Worm (Caenorhabditis elegans): ENCODE measurements around the gene Y71H2AM.29.
A peak's percentile ranks its signal among the peaks of the same experiment; 100 is the strongest.

DNA sequence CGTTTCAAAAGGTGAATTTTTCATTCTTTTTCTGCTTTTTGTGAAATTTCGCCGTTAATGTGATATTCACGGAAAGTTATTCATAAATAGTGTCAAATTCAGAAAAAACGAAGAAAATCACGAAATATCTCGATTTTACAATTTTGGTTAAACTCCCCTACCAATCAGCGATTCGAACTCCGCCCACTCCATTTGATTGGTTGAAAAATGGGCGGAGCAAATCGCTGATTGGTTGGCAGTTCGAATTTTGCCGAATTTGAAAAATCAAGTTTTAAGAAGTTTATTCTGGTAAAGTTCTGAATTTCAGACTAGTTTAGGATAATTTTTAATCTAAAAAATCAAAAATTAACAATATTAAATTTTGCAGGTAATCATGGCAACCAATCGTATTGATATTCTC is 32.1 kb downstream of the Y71H2AM.29 start:
- TF ChIP-seq nhr-11 (tag; optimal IDR thresholded peaks at IDR 0.05) (no peak), ref-2 (tag; optimal IDR thresholded peaks at IDR 0.05) (no peak), hlh-30 (tag; optimal IDR thresholded peaks at IDR 0.05; ENCODE audit: insufficient read depth) (no peak), lin-11 (tag; optimal IDR thresholded peaks at IDR 0.05) (no peak), nfya-1 (tag; optimal IDR thresholded peaks at IDR 0.05) (peak; percentile 90), eyg-1 (tag; optimal IDR thresholded peaks at IDR 0.05) (no peak), lim-6 (tag; optimal IDR thresholded peaks at IDR 0.05) (no peak), ama-1 (optimal IDR thresholded peaks at IDR 0.05) (no peak), elt-2 (tag; optimal IDR thresholded peaks at IDR 0.05) (no peak), fkh-10 (GFP tag; optimal IDR thresholded peaks at IDR 0.05) (no peak), ceh-30 (tag; optimal IDR thresholded peaks at IDR 0.05) (no peak)

Data from whole organism, late embryonic.